Fruit fly (Drosophila melanogaster) whole organism, adult: ENCODE data around the gene tal-1A.

Experiments used
- CG11617 ChIP-seq: fragments of 200-800 bp; sonication (Bioruptor generic); optimal IDR thresholded peaks from 2 replicates; lab custom pipeline; 2017; ENCODE audit warnings: mild to moderate bottlenecking, missing biosample characterization, missing genetic modification reagents, missing genetic modification characterization
- CG12768 ChIP-seq: fragments of 200-800 bp; sonication (Bioruptor generic); optimal IDR thresholded peaks from 2 replicates; lab custom pipeline; 2017; ENCODE audit warnings: missing biosample characterization, missing genetic modification characterization, mild to moderate bottlenecking, moderate library complexity, missing genetic modification reagents
- CG14711 ChIP-seq: fragments of 200-800 bp; sonication (Bioruptor generic); optimal IDR thresholded peaks from 2 replicates; lab custom pipeline; 2018; ENCODE audit warnings: missing biosample characterization, mild to moderate bottlenecking, missing genetic modification characterization, moderate library complexity
- CG1620 ChIP-seq: fragments of 200-800 bp; sonication (Bioruptor generic); optimal IDR thresholded peaks from 2 replicates; lab custom pipeline; 2016; ENCODE audit warnings: missing biosample characterization, missing genetic modification characterization
- CG33017 ChIP-seq: fragments of 200-800 bp; sonication (Bioruptor generic); optimal IDR thresholded peaks from 2 replicates; lab custom pipeline; 2018; ENCODE audit warnings: missing biosample characterization, mild to moderate bottlenecking, missing genetic modification characterization, moderate library complexity
- CG5204 ChIP-seq: fragments of 200-800 bp; sonication (Bioruptor generic); optimal IDR thresholded peaks from 2 replicates; lab custom pipeline; 2016; ENCODE audit warnings: missing biosample characterization, missing genetic modification characterization
- CG7045 ChIP-seq: fragments of 200-800 bp; sonication (Bioruptor generic); optimal IDR thresholded peaks from 2 replicates; lab custom pipeline; 2017; ENCODE audit warnings: missing biosample characterization, mild to moderate bottlenecking, missing genetic modification characterization
- CG7101 ChIP-seq: fragments of 200-800 bp; sonication (Bioruptor generic); optimal IDR thresholded peaks from 2 replicates; lab custom pipeline; 2018; ENCODE audit warnings: missing biosample characterization, mild to moderate bottlenecking, missing genetic modification characterization, moderate library complexity
- Clk ChIP-seq: fragments of 200-800 bp; sonication (Bioruptor generic); optimal IDR thresholded peaks from 2 replicates; lab custom pipeline; 2017; ENCODE audit warnings: missing biosample characterization, missing genetic modification characterization
- Crg-1 ChIP-seq: fragments of 200-800 bp; sonication (Bioruptor generic); optimal IDR thresholded peaks from 2 replicates; lab custom pipeline; 2016; ENCODE audit warnings: missing biosample characterization, missing genetic modification characterization
- Hr96 ChIP-seq: fragments of 200-800 bp; sonication (Bioruptor generic); optimal IDR thresholded peaks from 2 replicates; lab custom pipeline; 2016; ENCODE audit warnings: missing biosample characterization, missing genetic modification characterization
- Mnt ChIP-seq: fragments of 200-800 bp; sonication (Bioruptor generic); optimal IDR thresholded peaks from 2 replicates; lab custom pipeline; 2016; ENCODE audit warnings: missing biosample characterization, mild to moderate bottlenecking, missing genetic modification characterization
- bab1 ChIP-seq: fragments of 200-800 bp; sonication (Bioruptor generic); optimal IDR thresholded peaks from 3 replicates; lab custom pipeline; 2019; ENCODE audit warnings: missing biosample characterization, mild to moderate bottlenecking, missing genetic modification characterization, moderate library complexity
- cic ChIP-seq: fragments of 200-800 bp; sonication (Bioruptor generic); optimal IDR thresholded peaks from 2 replicates; lab custom pipeline; 2017; ENCODE audit warnings: missing biosample characterization, mild to moderate bottlenecking, missing genetic modification characterization, moderate library complexity
- cnc ChIP-seq, 2 experiments: fragments of >200 bp; optimal IDR thresholded peaks; 2 replicates each; lab custom pipeline; 2017
- kay ChIP-seq: fragments of 200-800 bp; sonication (Bioruptor generic); peaks from one replicate; lab custom pipeline; 2016; ENCODE audit warnings: missing biosample characterization, missing genetic modification characterization, borderline replicate concordance
- ovo ChIP-seq: fragments of 200-800 bp; sonication (Bioruptor generic); optimal IDR thresholded peaks from 2 replicates; lab custom pipeline; 2016; ENCODE audit warnings: missing biosample characterization, missing genetic modification characterization
- pad ChIP-seq: fragments of 200-800 bp; sonication (Bioruptor generic); optimal IDR thresholded peaks from 3 replicates; lab custom pipeline; 2017; ENCODE audit warnings: missing biosample characterization, missing genetic modification characterization, mild to moderate bottlenecking, moderate library complexity, missing genetic modification reagents
- tj ChIP-seq: fragments of 200-800 bp; sonication (Bioruptor generic); optimal IDR thresholded peaks from 3 replicates; lab custom pipeline; 2017; ENCODE audit warnings: missing biosample characterization, mild to moderate bottlenecking, missing genetic modification characterization, moderate library complexity
- toe ChIP-seq: fragments of 200-800 bp; sonication (Bioruptor generic); optimal IDR thresholded peaks from 2 replicates; lab custom pipeline; 2016; ENCODE audit warnings: missing biosample characterization, missing genetic modification characterization

Gene tal-1A

DNA sequence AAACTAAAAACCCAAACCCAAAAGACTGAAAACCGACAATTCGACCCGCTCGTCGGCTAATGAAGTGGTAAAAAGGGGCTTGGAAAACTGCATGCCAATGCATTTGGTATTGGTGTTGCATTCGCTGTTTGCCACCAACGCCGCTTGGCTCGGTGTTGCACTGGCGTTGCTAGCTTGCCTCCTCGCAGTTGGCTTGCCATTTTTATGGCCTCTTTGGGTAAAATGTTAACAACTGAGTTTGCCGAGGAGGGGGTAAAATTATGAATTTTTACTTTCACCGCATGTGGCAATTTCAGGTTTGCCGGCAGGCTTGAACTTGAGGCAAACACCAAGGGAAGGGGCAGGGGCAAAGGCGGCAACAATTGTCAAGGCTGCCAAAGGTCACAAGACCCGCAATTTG, 24.2 kb upstream of the tal-1A start:
- TF ChIP-seq tj (GFP tag; lab: Kevin White, UChicago) (no peak), Mnt (GFP tag; lab: Kevin White, UChicago) (no peak), CG33017 (tag; lab: Kevin White, UChicago) (no peak), CG7045 (GFP tag; lab: Kevin White, UChicago) (no peak), Clk (GFP tag; lab: Kevin White, UChicago) (no peak), Crg-1 (GFP tag; lab: Kevin White, UChicago) (no peak), CG11617 (GFP tag; lab: Kevin White, UChicago) (no peak), kay (no peak), cic (GFP tag; lab: Kevin White, UChicago) (no peak), CG1620 (GFP tag; lab: Kevin White, UChicago) (no peak), Hr96 (GFP tag; lab: Kevin White, UChicago) (no peak), CG12768 (GFP tag; lab: Kevin White, UChicago) (no peak), CG14711 (tag; lab: Kevin White, UChicago) (no peak), ovo (GFP tag; lab: Kevin White, UChicago) (no peak)

DNA sequence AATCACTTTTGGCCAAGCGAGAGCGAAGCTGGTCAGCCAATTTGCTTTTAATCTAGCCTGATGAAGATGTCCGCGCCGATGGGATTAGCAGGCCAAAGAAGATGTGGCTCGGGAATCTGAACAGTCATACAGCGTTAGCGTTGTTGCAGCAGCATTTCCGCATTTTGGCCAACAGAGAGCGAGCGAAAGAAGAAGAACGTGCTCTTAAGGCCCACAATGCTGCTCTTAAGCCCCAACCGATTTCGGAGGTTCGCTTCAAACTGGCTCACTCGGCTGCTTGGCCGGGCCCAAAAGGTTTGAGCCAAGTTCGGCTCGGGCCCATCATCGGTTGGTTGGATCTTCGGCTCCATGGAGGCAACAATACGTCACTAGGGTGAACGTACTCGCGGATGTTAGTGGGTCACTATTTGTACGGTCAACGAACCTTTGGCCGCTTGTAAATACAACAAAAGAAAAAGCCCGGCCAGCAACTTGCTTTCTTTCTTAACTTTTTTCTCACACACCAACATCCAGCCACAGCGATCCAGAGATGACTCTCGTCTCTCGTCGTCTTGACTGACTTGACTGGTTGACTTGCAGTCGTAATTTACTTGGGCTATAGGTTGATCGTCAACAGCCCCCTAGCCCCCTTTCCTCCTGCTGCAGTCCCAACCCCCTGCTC, 23.2 kb upstream of the tal-1A start:
- TF ChIP-seq CG7101 (no peak), toe (GFP tag; lab: Kevin White, UChicago) (no peak), Hr96 (GFP tag; lab: Kevin White, UChicago) (no peak), CG14711 (tag; lab: Kevin White, UChicago) (no peak), bab1 (GFP tag; lab: Kevin White, UChicago) (no peak), tj (GFP tag; lab: Kevin White, UChicago) (no peak), cnc (optimal IDR thresholded peaks at IDR 0.05; lab: Kevin White, UChicago) (no peak), CG33017 (tag; lab: Kevin White, UChicago) (no peak), Mnt (GFP tag; lab: Kevin White, UChicago) (no peak), Crg-1 (GFP tag; lab: Kevin White, UChicago) (no peak), kay (no peak)

DNA sequence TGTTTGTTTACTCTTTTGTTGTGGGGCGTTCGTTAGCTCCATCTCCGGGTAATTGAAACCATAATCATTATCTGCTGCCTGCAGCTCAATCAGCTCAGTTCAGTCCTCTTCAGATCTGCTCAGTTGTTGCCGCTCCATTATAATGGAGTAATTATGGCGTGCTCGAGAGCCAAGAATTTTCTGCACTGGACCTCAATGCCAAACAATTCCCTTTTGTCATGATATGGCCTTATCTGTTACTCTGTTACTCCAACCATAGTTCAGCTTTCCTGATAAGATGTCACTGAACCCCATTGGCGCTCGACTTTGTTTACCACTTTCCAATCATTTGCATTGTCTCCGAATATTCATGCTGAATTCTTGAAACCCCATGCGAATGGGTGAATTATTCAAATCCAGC, 22.1 kb upstream of the tal-1A start:
- TF ChIP-seq tj (GFP tag; lab: Kevin White, UChicago) (no peak), bab1 (GFP tag; lab: Kevin White, UChicago) (no peak), toe (GFP tag; lab: Kevin White, UChicago) (no peak)

DNA sequence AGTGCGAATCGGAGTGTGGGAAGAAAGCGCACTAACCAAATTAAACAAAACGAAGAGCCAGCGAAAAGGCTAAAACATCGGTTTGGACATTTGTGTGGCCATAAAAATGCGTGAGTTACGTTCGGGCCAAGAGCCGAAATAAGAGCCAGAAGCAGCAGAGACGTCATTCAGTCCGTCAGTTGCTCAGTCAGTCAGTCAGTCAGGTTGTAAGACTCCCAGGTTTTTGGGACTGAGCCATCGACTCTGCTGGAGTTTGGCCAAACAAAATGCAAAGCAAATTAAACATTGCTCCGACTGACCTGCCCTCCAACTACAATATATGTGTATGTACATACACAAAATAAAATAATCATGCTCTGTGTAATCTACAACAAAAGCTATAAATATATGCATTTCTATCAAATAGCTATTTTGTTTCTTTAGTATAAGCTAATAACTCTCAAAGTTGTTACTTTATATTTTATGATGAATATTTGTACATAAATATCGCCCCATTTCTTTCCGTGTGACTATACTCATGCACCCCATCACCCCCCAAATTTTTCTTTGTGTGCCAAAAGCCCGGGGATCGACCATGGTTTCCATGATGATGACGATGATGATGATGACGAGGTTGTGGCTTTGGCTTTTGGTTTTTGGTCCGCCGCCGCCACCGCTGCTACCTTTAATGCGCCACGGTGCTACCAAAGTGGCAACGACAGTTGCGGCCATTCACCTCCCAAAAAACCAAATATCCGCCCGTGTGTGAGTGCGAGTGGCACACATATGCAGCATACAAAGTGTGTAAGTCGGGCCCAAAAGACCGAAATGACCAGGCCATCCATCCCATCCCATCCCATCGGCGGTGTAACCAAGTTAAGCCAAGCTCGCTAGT, 19.6 kb upstream of the tal-1A start:
- TF ChIP-seq CG5204 (no peak), tj (GFP tag; lab: Kevin White, UChicago) (no peak), Mnt (GFP tag; lab: Kevin White, UChicago) (no peak), CG33017 (tag; lab: Kevin White, UChicago) (no peak), pad (GFP tag; lab: Kevin White, UChicago) (no peak), CG14711 (tag; lab: Kevin White, UChicago) (no peak)

DNA sequence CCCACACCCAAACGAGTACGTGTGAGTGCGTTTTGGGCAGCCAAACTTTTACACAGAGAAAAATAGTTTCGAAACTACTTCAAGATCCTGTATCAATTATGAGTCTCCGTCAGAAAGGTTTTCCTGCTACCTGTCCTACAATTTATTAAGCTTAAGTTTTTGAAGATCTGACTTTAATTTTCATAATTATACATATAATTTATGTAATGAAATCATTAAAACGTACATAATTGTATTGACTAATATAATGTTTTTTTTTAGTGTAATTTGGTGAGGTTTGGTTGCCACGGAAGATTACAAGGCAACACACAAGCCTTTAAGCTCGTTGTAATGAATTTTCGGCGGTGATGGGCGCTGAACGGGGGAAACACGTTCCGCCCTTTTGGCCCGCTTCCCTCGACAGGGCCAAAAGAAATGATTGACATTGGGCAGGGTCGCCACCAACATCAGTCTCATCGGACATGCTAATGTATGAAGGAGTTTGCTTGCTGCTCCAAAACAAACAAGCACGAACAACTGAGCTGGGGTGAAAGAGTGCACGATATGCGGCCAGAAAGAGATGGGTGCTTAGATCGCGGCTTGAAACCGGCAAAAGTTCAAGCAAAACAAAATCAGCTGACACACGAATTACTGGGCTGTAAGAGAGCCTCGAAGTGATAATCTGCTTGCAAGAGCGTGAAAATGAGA, 18.8 kb upstream of the tal-1A start:
- TF ChIP-seq pad (GFP tag; lab: Kevin White, UChicago), result no peak
- no peak for TF ChIP-seq CG14711 (tag; lab: Kevin White, UChicago)
- TF ChIP-seq CG1620 (GFP tag; lab: Kevin White, UChicago), result no peak
- TF ChIP-seq cnc (optimal IDR thresholded peaks at IDR 0.05; lab: Kevin White, UChicago), result no peak
- TF ChIP-seq cic (GFP tag; lab: Kevin White, UChicago), result no peak
- TF ChIP-seq Mnt (GFP tag; lab: Kevin White, UChicago), result no peak
- no peak for TF ChIP-seq tj (GFP tag; lab: Kevin White, UChicago)
- no peak for TF ChIP-seq CG7101
- TF ChIP-seq CG5204, result no peak
- TF ChIP-seq CG7045 (GFP tag; lab: Kevin White, UChicago), result no peak
- no peak for TF ChIP-seq Crg-1 (GFP tag; lab: Kevin White, UChicago)

DNA sequence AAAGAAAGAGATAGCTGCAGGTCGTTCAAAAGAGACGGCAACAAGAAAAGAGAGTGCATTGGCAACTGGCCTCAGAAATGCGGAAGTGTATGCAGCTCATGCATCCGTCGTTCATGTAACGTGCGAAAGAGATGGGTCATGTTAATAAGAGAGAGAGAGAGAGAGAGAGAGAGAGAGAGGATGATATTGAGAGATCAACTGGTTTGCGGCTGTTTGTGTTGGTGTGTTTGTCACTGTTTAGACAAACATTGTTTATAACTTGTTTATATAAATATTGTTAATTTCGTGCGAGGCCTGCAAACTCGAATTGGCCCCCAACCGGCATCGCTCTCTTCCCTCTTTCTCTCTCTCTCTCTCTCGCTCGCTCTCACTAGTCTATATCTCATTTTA, 18.2 kb upstream of the tal-1A start:
- TF ChIP-seq Clk (GFP tag; lab: Kevin White, UChicago) (no peak), CG12768 (GFP tag; lab: Kevin White, UChicago) (peak; percentile 25)
